Worm (Caenorhabditis elegans) whole organism, L4 larva: Measurements from ENCODE around the gene F35H12.6.

Experiments
- D1046.2 ChIP-seq: fragments of 200-800 bp; sonication (Bioruptor generic); IDR thresholded peaks from 2 replicates; pipeline ENCODE4 v1.3.6; 2022; ENCODE audit warnings: missing genetic modification characterization, missing compliant biosample characterization
- F37D6.2 ChIP-seq: sonication (generic microtip); optimal IDR thresholded peaks from 2 replicates; lab custom pipeline; 2016; ENCODE audit warnings: mild to moderate bottlenecking, missing genetic modification characterization, missing compliant biosample characterization
- T20F7.1 ChIP-seq: fragments of 200-800 bp; sonication (Bioruptor generic); optimal IDR thresholded peaks from 2 replicates; lab custom pipeline; 2018; ENCODE audit warnings: mild to moderate bottlenecking, missing genetic modification characterization, missing compliant biosample characterization
- Y48G9A.11 ChIP-seq: fragments of 200-800 bp; sonication (Bioruptor generic); IDR thresholded peaks from 2 replicates; pipeline ENCODE4 v1.3.6; 2022; ENCODE audit warnings: missing genetic modification reagents, missing genetic modification characterization, missing compliant biosample characterization
- ZK546.5 ChIP-seq, 2 experiments: sonication (generic microtip); optimal IDR thresholded peaks; 2 replicates each; lab custom pipeline; 2017; ENCODE audit warnings: missing biosample characterization in 2 of 2, missing genetic modification characterization in 2 of 2
- aha-1 ChIP-seq: fragments of 150-350 bp; peaks from one replicate; lab custom pipeline; 2014; ENCODE audit warnings: missing biosample characterization, missing genetic modification characterization
- ctbp-1 ChIP-seq: fragments of 200-800 bp; sonication (Bioruptor generic); IDR thresholded peaks from 2 replicates; pipeline ENCODE4 v1.3.6; 2022; ENCODE audit warnings: missing genetic modification reagents, missing genetic modification characterization, missing compliant biosample characterization
- dpl-1 ChIP-seq: fragments of 150-350 bp; optimal IDR thresholded peaks from 2 replicates; lab custom pipeline; 2014; ENCODE audit warnings: missing biosample characterization, missing genetic modification reagents, missing genetic modification characterization
- dve-1 ChIP-seq: sonication (generic microtip); optimal IDR thresholded peaks from 2 replicates; lab custom pipeline; 2017; ENCODE audit warnings: antibody characterized with exemption, mild to moderate bottlenecking, missing genetic modification characterization, missing compliant biosample characterization; ENCODE audit not compliant: insufficient read depth
- hlh-11 ChIP-seq: fragments of 200-800 bp; sonication (Bioruptor generic); optimal IDR thresholded peaks from 2 replicates; lab custom pipeline; 2018; ENCODE audit warnings: mild to moderate bottlenecking, missing genetic modification characterization, missing compliant biosample characterization
- hlh-30 ChIP-seq: sonication (generic microtip); optimal IDR thresholded peaks from 2 replicates; lab custom pipeline; 2017; ENCODE audit warnings: antibody characterized with exemption, mild to moderate bottlenecking, missing genetic modification characterization, missing compliant biosample characterization; ENCODE audit not compliant: insufficient read depth
- hmg-1.1 ChIP-seq: fragments of 200-800 bp; sonication (Bioruptor generic); IDR thresholded peaks from 2 replicates; pipeline ENCODE4 v1.3.6; 2022; ENCODE audit warnings: missing genetic modification reagents, missing genetic modification characterization, missing compliant biosample characterization
- lin-29 ChIP-seq: fragments of 200-800 bp; sonication (Bioruptor generic); IDR thresholded peaks from 2 replicates; pipeline ENCODE4 v1.3.6; 2022; ENCODE audit warnings: missing genetic modification reagents, missing genetic modification characterization, missing compliant biosample characterization
- lin-38 ChIP-seq: fragments of 200-800 bp; sonication (Bioruptor generic); IDR thresholded peaks from 2 replicates; pipeline ENCODE4 v1.3.6; 2022; ENCODE audit warnings: missing genetic modification reagents, missing genetic modification characterization, missing compliant biosample characterization
- lsy-2 ChIP-seq, 2 experiments: fragments of 150-350 bp in 1 of 2; sonication (generic microtip) in 1 of 2; optimal IDR thresholded peaks; 2 replicates each; lab custom pipeline; 2014 to 2017; ENCODE audit warnings: missing biosample characterization in 2 of 2, missing genetic modification characterization in 2 of 2
- madf-5 ChIP-seq, 2 experiments: fragments of 200-800 bp; sonication (Bioruptor generic); IDR thresholded peaks; 2 replicates each; pipeline ENCODE4 v1.3.6; 2022; ENCODE audit warnings: missing compliant biosample characterization in 2 of 2, missing genetic modification characterization in 2 of 2
- mep-1 ChIP-seq: fragments of 150-350 bp; sonication (generic microtip); optimal IDR thresholded peaks from 3 replicates; lab custom pipeline; 2014; ENCODE audit warnings: missing biosample characterization, missing genetic modification characterization
- mes-2 ChIP-seq: sonication (generic microtip); optimal IDR thresholded peaks from 2 replicates; lab custom pipeline; 2016; ENCODE audit warnings: missing genotype, mild to moderate bottlenecking, missing genetic modification characterization, missing compliant biosample characterization; ENCODE audit not compliant: poor library complexity, severe bottlenecking
- pqm-1 ChIP-seq: sonication (generic microtip); optimal IDR thresholded peaks from 2 replicates; lab custom pipeline; 2017; ENCODE audit warnings: missing biosample characterization, missing genetic modification characterization
- rbr-2 ChIP-seq: sonication (generic microtip); optimal IDR thresholded peaks from 2 replicates; lab custom pipeline; 2016; ENCODE audit warnings: missing genotype, missing genetic modification characterization, missing compliant biosample characterization
- set-16 ChIP-seq: fragments of 200-800 bp; sonication (Bioruptor generic); IDR thresholded peaks from 2 replicates; pipeline ENCODE4 v1.3.6; 2022; ENCODE audit warnings: missing genetic modification reagents, missing genetic modification characterization, missing compliant biosample characterization
- skn-1 ChIP-seq: fragments of 150-350 bp; optimal IDR thresholded peaks from 2 replicates; lab custom pipeline; 2014; ENCODE audit warnings: missing biosample characterization, missing genetic modification characterization
- snpc-1.2 ChIP-seq: fragments of 200-800 bp; sonication (Bioruptor generic); IDR thresholded peaks from 2 replicates; pipeline ENCODE4 v1.3.6; 2022; ENCODE audit warnings: missing genetic modification reagents, missing genetic modification characterization, missing compliant biosample characterization
- unc-62 ChIP-seq, 3 experiments: fragments of 150-350 bp in 1 of 3; sonication (generic microtip); optimal IDR thresholded peaks in 2 of 3; peaks in 1 of 3; 1 replicate in 1 of 3; 2 replicates in 2 of 3; lab custom pipeline; 2014 to 2017; ENCODE audit warnings: missing biosample characterization in 3 of 3, missing genetic modification characterization in 3 of 3, missing genetic modification reagents in 3 of 3, missing genotype in 1 of 3
- zag-1 ChIP-seq: fragments of 150-350 bp; optimal IDR thresholded peaks from 2 replicates; lab custom pipeline; 2014; ENCODE audit warnings: missing biosample characterization, missing genetic modification characterization

F35H12.6 gene

DNA sequence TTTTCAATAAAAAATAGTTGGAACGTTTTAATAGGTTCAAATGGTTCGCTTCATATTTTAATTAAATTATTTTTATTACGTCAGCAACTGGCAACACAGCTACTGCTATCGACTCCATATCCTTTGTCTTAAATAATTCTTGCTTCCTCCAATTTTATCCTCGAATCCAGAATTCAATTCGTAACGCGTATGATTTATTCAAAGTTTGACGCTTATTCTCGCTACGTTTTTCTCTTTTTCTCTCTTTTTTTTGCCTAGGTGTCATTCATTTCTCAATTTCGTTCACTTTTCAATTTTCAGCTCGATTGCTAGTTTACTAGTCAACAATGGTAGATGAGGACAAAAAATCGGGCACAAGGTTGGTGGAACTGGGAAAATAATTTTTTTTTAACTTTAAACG is 37.4 kb downstream of the F35H12.6 start, which contains the start of gene arr-1:
Gene arr-1 (plus strand): TSS at position 301 of the 400 bp plus-strand sequence.
- no peak for TF ChIP-seq ctbp-1
- TF ChIP-seq D1046.2 (GFP tag; lab: Robert Waterston, UW) = no peak
- TF ChIP-seq Y48G9A.11 (GFP tag; lab: Robert Waterston, UW) = no peak
- TF ChIP-seq hlh-11 (tag; lab: Kevin White, UChicago) = no peak

DNA sequence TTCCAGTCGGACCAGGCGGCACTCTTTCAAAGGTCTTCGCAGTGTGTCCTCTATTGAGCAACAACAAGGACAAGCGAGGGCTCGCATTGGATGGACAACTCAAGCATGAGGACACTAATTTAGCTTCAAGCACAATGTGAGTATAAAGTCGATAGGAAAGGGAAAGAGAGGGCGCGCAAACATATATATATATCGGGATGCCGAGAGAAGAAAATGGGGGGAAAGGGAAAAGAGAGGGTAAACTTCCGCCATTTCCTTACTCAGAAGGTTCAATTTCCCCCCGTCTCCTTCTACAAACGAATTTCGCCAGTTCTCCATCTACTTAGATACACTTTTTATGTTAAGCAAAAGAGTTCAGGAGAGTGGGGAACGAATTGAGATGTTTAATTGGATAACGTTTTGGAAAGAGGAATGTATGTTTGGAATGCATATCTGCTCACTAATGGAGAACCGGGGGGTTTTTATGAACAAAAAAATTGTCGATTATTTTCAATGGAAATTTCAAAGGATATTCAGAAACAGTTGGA is 39.5 kb downstream of the F35H12.6 start:
- peak in 1 of 2 experiments; percentile 92 for TF ChIP-seq unc-62 (GFP tag; optimal IDR thresholded peaks at IDR 0.05 in 1 of 2; lab: Kevin White, UChicago)
- TF ChIP-seq unc-62 (tag; optimal IDR thresholded peaks at IDR 0.05; lab: Kevin White, UChicago) = no peak
- TF ChIP-seq skn-1 (tag; lab: Kevin White, UChicago) = no peak
- peak; percentile 29 for TF ChIP-seq rbr-2 (tag; lab: Kevin White, UChicago)
- TF ChIP-seq lsy-2 (tag; optimal IDR thresholded peaks at IDR 0.05; lab: Kevin White, UChicago) = peak in 1 of 2 experiments; percentile 26
- no peak for TF ChIP-seq pqm-1

DNA sequence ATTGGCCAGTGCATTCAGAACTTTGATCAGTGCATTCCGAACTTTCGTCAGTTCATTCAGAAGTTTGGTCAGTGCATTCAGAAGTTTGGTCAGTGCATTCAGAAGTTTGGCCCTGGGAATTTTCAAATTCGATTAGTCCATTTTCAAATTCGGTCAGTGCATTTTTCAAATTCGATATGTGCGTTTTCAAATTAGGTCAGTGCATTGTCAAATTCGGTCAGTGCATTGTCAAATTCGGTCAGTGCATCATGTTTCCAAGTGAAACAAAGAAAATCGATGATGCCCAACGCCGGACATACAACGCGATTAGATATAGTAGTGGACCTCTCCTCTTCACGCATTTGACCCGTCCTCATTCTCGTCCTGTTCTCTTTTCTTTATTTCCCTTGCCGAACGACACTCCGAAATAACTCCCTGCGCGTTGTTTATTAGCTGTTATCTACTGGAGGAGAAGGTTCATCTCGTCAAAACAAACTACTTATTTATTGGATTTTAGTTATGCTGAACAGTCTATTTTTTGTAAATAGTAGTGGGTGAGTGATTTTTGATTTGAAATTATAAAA is 41.5 kb downstream of the F35H12.6 start, which contains the start of gene apm-3:
Gene apm-3 (plus strand): TSS at position 477 of the 563 bp plus-strand sequence.
- peak; percentile 92 for TF ChIP-seq T20F7.1 (GFP tag; lab: Kevin White, UChicago)
- no peak for TF ChIP-seq lin-38 (GFP tag; lab: Robert Waterston, UW)
- TF ChIP-seq hmg-1.1 (GFP tag; lab: Robert Waterston, UW) = 0 out of 2 replicates have a peak, but pooled peaks have one; percentile 30
- TF ChIP-seq mep-1 (tag; lab: Kevin White, UChicago) = peak; percentile 12
- peak; percentile 26 for TF ChIP-seq dve-1 (tag; lab: Kevin White, UChicago)
- TF ChIP-seq lsy-2 (tag; optimal IDR thresholded peaks at IDR 0.05; lab: Kevin White, UChicago) = peak in 1 of 2 experiments; percentile 58
- TF ChIP-seq dpl-1 (GFP tag; lab: Kevin White, UChicago) = peak; percentile 4
- TF ChIP-seq hlh-30 (tag; lab: Kevin White, UChicago) = peak; percentile 16
- TF ChIP-seq unc-62 (GFP tag; optimal IDR thresholded peaks at IDR 0.05 in 1 of 2; lab: Kevin White, UChicago) = no peak
- no peak for TF ChIP-seq unc-62 (tag; optimal IDR thresholded peaks at IDR 0.05; lab: Kevin White, UChicago)
- TF ChIP-seq mes-2 = peak; percentile 47

DNA sequence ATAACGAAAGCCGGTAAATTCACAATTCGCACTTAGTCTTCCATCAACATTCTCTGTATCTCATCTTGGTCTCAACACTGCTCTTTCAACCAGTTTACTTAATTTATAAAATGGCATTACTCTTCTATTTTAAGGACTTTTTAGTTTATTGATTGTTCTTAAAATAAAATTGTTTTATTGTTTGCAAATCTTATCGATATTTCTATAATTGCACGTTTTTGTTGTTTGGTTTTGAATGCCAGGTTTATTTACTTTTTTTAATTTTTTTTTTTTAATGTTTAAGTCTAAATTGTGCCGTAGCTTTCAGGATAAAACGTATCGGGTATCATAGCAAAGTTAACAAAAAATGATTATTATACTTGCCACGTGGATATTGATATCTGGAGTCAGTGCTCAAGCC is 44.5 kb downstream of the F35H12.6 start, which contains the start of gene chil-10:
Gene chil-10 (plus strand): TSS at position 301 of the 400 bp plus-strand sequence.
- TF ChIP-seq aha-1 (peak; percentile 6), pqm-1 (no peak)

DNA sequence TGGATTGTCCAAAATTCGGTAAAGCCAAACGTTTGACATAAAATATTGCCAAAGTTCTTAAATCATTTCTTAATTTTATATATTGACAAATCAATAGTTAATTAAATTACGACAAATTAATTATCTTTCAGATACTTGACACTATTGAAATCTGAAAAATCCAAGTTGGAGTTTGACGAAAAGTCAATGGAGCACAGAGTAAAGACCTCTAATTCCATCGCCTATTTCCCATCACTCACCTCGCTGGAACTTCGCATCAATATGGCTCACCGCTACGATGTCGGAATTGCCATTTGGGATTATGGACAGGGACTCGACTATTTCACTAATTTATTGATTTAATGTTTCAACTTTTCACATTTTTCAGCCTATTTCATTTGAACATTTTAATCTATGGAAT is 47.0 kb downstream of the F35H12.6 start:
- TF ChIP-seq madf-5 (GFP tag; IDR thresholded peaks at IDR 0.05; lab: Robert Waterston, UW) = no peak
- peak in 1 of 2 experiments; percentile 94 for TF ChIP-seq unc-62 (GFP tag; optimal IDR thresholded peaks at IDR 0.05 in 1 of 2; lab: Kevin White, UChicago)
- TF ChIP-seq unc-62 (tag; optimal IDR thresholded peaks at IDR 0.05; lab: Kevin White, UChicago) = no peak

DNA sequence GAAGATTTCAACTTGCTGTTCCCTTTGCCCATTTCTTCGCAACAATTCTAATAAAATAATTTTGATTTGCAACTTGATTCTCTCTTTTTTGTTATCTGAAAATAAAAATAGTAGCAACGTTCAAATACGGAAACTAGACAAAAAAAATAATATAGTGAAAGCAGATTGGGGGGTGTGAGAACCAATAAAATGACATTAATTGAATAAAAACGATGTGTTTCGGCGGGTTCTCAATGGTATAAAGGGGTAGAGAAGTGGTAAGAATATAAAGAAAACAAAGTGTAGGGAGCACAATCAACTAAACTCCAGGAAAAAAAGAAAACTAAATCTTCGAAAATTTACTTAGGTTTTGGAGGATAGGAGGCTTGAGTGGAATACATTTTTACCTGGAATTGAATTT is 50.1 kb downstream of the F35H12.6 start, which contains the start of gene ncs-1:
Gene ncs-1 (minus strand): TSS at position 101 of the 400 bp plus-strand sequence.
- TF ChIP-seq zag-1 (tag; lab: Kevin White, UChicago) = no peak
- no peak for TF ChIP-seq lin-29
- no peak for TF ChIP-seq F37D6.2 (tag; lab: Kevin White, UChicago)
- no peak for TF ChIP-seq snpc-1.2
- no peak for TF ChIP-seq madf-5 (GFP tag; IDR thresholded peaks at IDR 0.05; lab: Robert Waterston, UW)
- no peak for TF ChIP-seq set-16 (GFP tag; lab: Robert Waterston, UW)
- no peak for TF ChIP-seq dve-1 (tag; lab: Kevin White, UChicago)
- TF ChIP-seq ZK546.5 (tag; optimal IDR thresholded peaks at IDR 0.05; lab: Kevin White, UChicago) = no peak
